Worm (Caenorhabditis elegans) whole organism, L2 larva: Measurements from ENCODE around the gene ZK1307.2.

ENCODE experiments used
- C34F6.9 ChIP-seq: fragments of 150-350 bp; optimal IDR thresholded peaks from 2 replicates; lab custom pipeline; 2014; ENCODE audit warnings: missing biosample characterization, missing genetic modification characterization
- F13H6.1 ChIP-seq: sonication (generic microtip); optimal IDR thresholded peaks from 2 replicates; lab custom pipeline; 2016; ENCODE audit warnings: missing genetic modification characterization, missing compliant biosample characterization
- R02D3.7 ChIP-seq: fragments of 150-350 bp; optimal IDR thresholded peaks from 2 replicates; lab custom pipeline; 2014; ENCODE audit warnings: missing biosample characterization, missing genetic modification characterization
- Y55F3AM.14 ChIP-seq: fragments of 200-800 bp; sonication (Bioruptor generic); optimal IDR thresholded peaks from 2 replicates; lab custom pipeline; 2018; ENCODE audit warnings: mild to moderate bottlenecking, missing genetic modification characterization, missing compliant biosample characterization
- alr-1 ChIP-seq: fragments of 150-350 bp; optimal IDR thresholded peaks from 2 replicates; lab custom pipeline; 2014; ENCODE audit warnings: missing biosample characterization, missing genetic modification characterization
- aly-2 ChIP-seq: fragments of 150-350 bp; optimal IDR thresholded peaks from 2 replicates; lab custom pipeline; 2014; ENCODE audit warnings: missing biosample characterization, missing genetic modification characterization
- ama-1 ChIP-seq: fragments of 150-350 bp; optimal IDR thresholded peaks from 2 replicates; lab custom pipeline; 2018; ENCODE audit warnings: inconsistent platforms
- blmp-1 ChIP-seq: sonication (generic microtip); optimal IDR thresholded peaks from 2 replicates; lab custom pipeline; 2017; ENCODE audit warnings: missing genetic modification characterization, mild to moderate bottlenecking, missing compliant biosample characterization, antibody characterized with exemption, moderate library complexity; ENCODE audit not compliant: insufficient read depth
- ceh-16 ChIP-seq: fragments of 150-350 bp; optimal IDR thresholded peaks from 2 replicates; lab custom pipeline; 2014; ENCODE audit warnings: missing biosample characterization, missing genetic modification characterization
- crh-2 ChIP-seq: sonication (generic microtip); optimal IDR thresholded peaks from 2 replicates; lab custom pipeline; 2017; ENCODE audit warnings: missing biosample characterization, missing genetic modification characterization
- egl-27 ChIP-seq: sonication (generic microtip); optimal IDR thresholded peaks from 3 replicates; lab custom pipeline; 2017; ENCODE audit warnings: missing biosample characterization, missing genetic modification reagents, missing genetic modification characterization
- elt-1 ChIP-seq: fragments of 150-350 bp; optimal IDR thresholded peaks from 2 replicates; lab custom pipeline; 2014; ENCODE audit warnings: missing biosample characterization, missing genetic modification characterization
- fos-1 ChIP-seq: fragments of 150-350 bp; optimal IDR thresholded peaks from 2 replicates; lab custom pipeline; 2014; ENCODE audit warnings: missing biosample characterization, missing genetic modification characterization
- gmeb-1 ChIP-seq: fragments of 150-350 bp; optimal IDR thresholded peaks from 2 replicates; lab custom pipeline; 2014; ENCODE audit warnings: missing biosample characterization, missing genetic modification characterization
- lin-11 ChIP-seq: fragments of 150-350 bp; sonication (generic microtip); optimal IDR thresholded peaks from 2 replicates; lab custom pipeline; 2014; ENCODE audit warnings: missing biosample characterization, missing genetic modification characterization, inconsistent platforms, mixed read lengths
- lin-13 ChIP-seq: fragments of 150-350 bp; optimal IDR thresholded peaks from 2 replicates; lab custom pipeline; 2014; ENCODE audit warnings: missing biosample characterization, missing genetic modification reagents, missing genetic modification characterization
- lin-39 ChIP-seq: fragments of 150-350 bp; optimal IDR thresholded peaks from 2 replicates; lab custom pipeline; 2014; ENCODE audit warnings: missing biosample characterization, missing genetic modification reagents, missing genetic modification characterization
- lsy-2 ChIP-seq, 2 experiments: fragments of 150-350 bp in 1 of 2; sonication (generic microtip) in 1 of 2; optimal IDR thresholded peaks; 2 replicates each; lab custom pipeline; 2014 to 2017; ENCODE audit warnings: missing biosample characterization in 2 of 2, missing genetic modification characterization in 2 of 2
- mab-5 ChIP-seq: fragments of 150-350 bp; optimal IDR thresholded peaks from 2 replicates; lab custom pipeline; 2014; ENCODE audit warnings: missing biosample characterization, missing genetic modification characterization
- mbf-1 ChIP-seq: sonication (generic microtip); optimal IDR thresholded peaks from 2 replicates; lab custom pipeline; 2017; ENCODE audit warnings: missing biosample characterization, missing genetic modification characterization
- mdl-1 ChIP-seq, 2 experiments: fragments of 150-350 bp in 1 of 2; sonication (generic microtip) in 1 of 2; optimal IDR thresholded peaks; 2 replicates each; lab custom pipeline; 2017; ENCODE audit warnings: missing biosample characterization in 2 of 2, missing genetic modification characterization in 2 of 2
- nhr-10 ChIP-seq: sonication (generic microtip); optimal IDR thresholded peaks from 2 replicates; lab custom pipeline; 2017; ENCODE audit warnings: missing biosample characterization, missing genetic modification characterization
- nhr-11 ChIP-seq: fragments of 150-350 bp; optimal IDR thresholded peaks from 2 replicates; lab custom pipeline; 2014; ENCODE audit warnings: missing biosample characterization, missing genetic modification characterization
- nhr-12 ChIP-seq: fragments of 150-350 bp; optimal IDR thresholded peaks from 2 replicates; lab custom pipeline; 2014; ENCODE audit warnings: missing biosample characterization, missing genetic modification characterization
- nhr-129 ChIP-seq: fragments of 150-350 bp; optimal IDR thresholded peaks from 2 replicates; lab custom pipeline; 2014; ENCODE audit warnings: missing biosample characterization, missing genetic modification characterization
- nhr-25 ChIP-seq: fragments of 150-350 bp; sonication (generic microtip); optimal IDR thresholded peaks from 3 replicates; lab custom pipeline; 2014; ENCODE audit warnings: missing biosample characterization, missing genetic modification characterization
- nhr-77 ChIP-seq: fragments of 150-350 bp; optimal IDR thresholded peaks from 2 replicates; lab custom pipeline; 2014; ENCODE audit warnings: missing biosample characterization, missing genetic modification characterization
- peb-1 ChIP-seq: fragments of 150-350 bp; optimal IDR thresholded peaks from 2 replicates; lab custom pipeline; 2014; ENCODE audit warnings: missing biosample characterization, missing genetic modification characterization
- sem-4 ChIP-seq: fragments of 150-350 bp; optimal IDR thresholded peaks from 2 replicates; lab custom pipeline; 2014; ENCODE audit warnings: missing biosample characterization, missing genetic modification reagents, missing genetic modification characterization
- skn-1 ChIP-seq: sonication (generic microtip); optimal IDR thresholded peaks from 2 replicates; lab custom pipeline; 2017; ENCODE audit warnings: missing biosample characterization, missing genetic modification characterization
- sma-3 ChIP-seq: sonication (generic microtip); optimal IDR thresholded peaks from 2 replicates; lab custom pipeline; 2016; ENCODE audit warnings: missing genetic modification reagents, missing genetic modification characterization, missing compliant biosample characterization
- sma-9 ChIP-seq, 2 experiments: fragments of 150-350 bp in 1 of 2; sonication (generic microtip) in 1 of 2; optimal IDR thresholded peaks; 2 replicates each; lab custom pipeline; 2014 to 2016; ENCODE audit warnings: missing genetic modification characterization in 2 of 2, mild to moderate bottlenecking in 1 of 2, missing biosample characterization in 1 of 2, missing compliant biosample characterization in 1 of 2, missing genetic modification reagents in 1 of 2, moderate library complexity in 1 of 2
- unc-39 ChIP-seq: fragments of 150-350 bp; optimal IDR thresholded peaks from 2 replicates; lab custom pipeline; 2014; ENCODE audit warnings: missing biosample characterization, missing genetic modification characterization
- unc-55 ChIP-seq: fragments of 150-350 bp; sonication (generic microtip); optimal IDR thresholded peaks from 3 replicates; lab custom pipeline; 2014; ENCODE audit warnings: missing biosample characterization, missing genetic modification reagents, missing genetic modification characterization
- unc-62 ChIP-seq: fragments of 150-350 bp; optimal IDR thresholded peaks from 2 replicates; lab custom pipeline; 2014; ENCODE audit warnings: missing biosample characterization, missing genetic modification reagents, missing genetic modification characterization
- zag-1 ChIP-seq: fragments of 150-350 bp; optimal IDR thresholded peaks from 2 replicates; lab custom pipeline; 2014; ENCODE audit warnings: missing biosample characterization, missing genetic modification characterization
- ztf-4 ChIP-seq: fragments of 150-350 bp; optimal IDR thresholded peaks from 2 replicates; lab custom pipeline; 2014; ENCODE audit warnings: missing biosample characterization, missing genetic modification characterization

Gene ZK1307.2

ce11 chrII:9653679-9654078 is at the start of gene ZK1307.2:
Gene ZK1307.2 (minus strand): TSS chrII:9653952.
- TF ChIP-seq zag-1 (tag; lab: Kevin White, UChicago): no peak
- TF ChIP-seq R02D3.7 (tag; lab: Kevin White, UChicago): no peak
- peak; percentile 32 for TF ChIP-seq nhr-25 (tag; lab: Kevin White, UChicago)
- no peak for TF ChIP-seq lin-13 (GFP tag; lab: Kevin White, UChicago)
- TF ChIP-seq ceh-16 (tag; lab: Kevin White, UChicago): no peak
- TF ChIP-seq mab-5 (tag; lab: Kevin White, UChicago): no peak
- TF ChIP-seq nhr-10 (tag; lab: Kevin White, UChicago): no peak

ce11 chrII:9700363-9700762 is 46.6 kb upstream of the ZK1307.2 start, which contains the start of the genes Y53C12A.8 and Y53C12A.7:
Gene Y53C12A.8 (minus strand): TSS chrII:9700463.
Gene Y53C12A.7 (plus strand): TSS chrII:9700543.
- no peak for TF ChIP-seq F13H6.1 (tag; lab: Kevin White, UChicago)
- TF ChIP-seq blmp-1 (tag; lab: Kevin White, UChicago): no peak
- no peak for TF ChIP-seq ama-1
- no peak for TF ChIP-seq sma-9 (GFP tag; optimal IDR thresholded peaks at IDR 0.05; lab: Kevin White, UChicago)
- TF ChIP-seq sma-9 (tag; optimal IDR thresholded peaks at IDR 0.05; lab: Kevin White, UChicago): no peak
- no peak for TF ChIP-seq skn-1 (tag; lab: Kevin White, UChicago)
- TF ChIP-seq Y55F3AM.14: no peak
- TF ChIP-seq ztf-4 (tag; lab: Kevin White, UChicago): no peak
- TF ChIP-seq nhr-25 (tag; lab: Kevin White, UChicago): no peak
- no peak for TF ChIP-seq unc-55 (GFP tag; lab: Kevin White, UChicago)
- no peak for TF ChIP-seq mbf-1 (tag; lab: Kevin White, UChicago)
- TF ChIP-seq C34F6.9: no peak
- TF ChIP-seq sma-3 (GFP tag; lab: Kevin White, UChicago): no peak
- TF ChIP-seq nhr-10 (tag; lab: Kevin White, UChicago): no peak
- no peak for TF ChIP-seq gmeb-1 (tag; lab: Kevin White, UChicago)
- no peak for TF ChIP-seq zag-1 (tag; lab: Kevin White, UChicago)

ce11 chrII:9695942-9696341 is 42.2 kb upstream of the ZK1307.2 start:
- TF ChIP-seq lin-39 (no peak), lsy-2 (tag; optimal IDR thresholded peaks at IDR 0.05; lab: Kevin White, UChicago) (peak in 1 of 2 experiments; percentile 30), zag-1 (tag; lab: Kevin White, UChicago) (peak; percentile 7), sma-9 (GFP tag; optimal IDR thresholded peaks at IDR 0.05; lab: Kevin White, UChicago) (peak; percentile 15), sma-9 (tag; optimal IDR thresholded peaks at IDR 0.05; lab: Kevin White, UChicago) (no peak), nhr-77 (tag; lab: Kevin White, UChicago) (no peak)

- TF ChIP-seq aly-2 (tag; lab: Kevin White, UChicago): no peak
- no peak for TF ChIP-seq lin-13 (GFP tag; lab: Kevin White, UChicago)
- no peak for TF ChIP-seq mbf-1 (tag; lab: Kevin White, UChicago)
- TF ChIP-seq fos-1 (tag; lab: Kevin White, UChicago): no peak
These were observed 38.1 kb upstream of the ZK1307.2 start, which contains the start of gene nlp-11 for ce11 chrII:9691839-9692238. Gene nlp-11 (minus strand): TSS chrII:9691939.

- peak in 1 of 2 experiments; percentile 10 for TF ChIP-seq lsy-2 (tag; optimal IDR thresholded peaks at IDR 0.05; lab: Kevin White, UChicago)
- peak; percentile 9 for TF ChIP-seq sma-9 (GFP tag; optimal IDR thresholded peaks at IDR 0.05; lab: Kevin White, UChicago)
- TF ChIP-seq sma-9 (tag; optimal IDR thresholded peaks at IDR 0.05; lab: Kevin White, UChicago): no peak
- peak; percentile 21 for TF ChIP-seq C34F6.9
- peak; percentile 48 for TF ChIP-seq crh-2 (tag; lab: Kevin White, UChicago)
- no peak for TF ChIP-seq unc-55 (GFP tag; lab: Kevin White, UChicago)
- peak; percentile 33 for TF ChIP-seq egl-27 (tag; lab: Kevin White, UChicago)
- no peak for TF ChIP-seq nhr-11 (tag; lab: Kevin White, UChicago)
- no peak for TF ChIP-seq ama-1
These were observed 36.4 kb upstream of the ZK1307.2 start for ce11 chrII:9690067-9690632.

- TF ChIP-seq lin-11 (tag; lab: Kevin White, UChicago): no peak
- TF ChIP-seq unc-39: no peak
- no peak for TF ChIP-seq elt-1 (tag; lab: Kevin White, UChicago)
- no peak for TF ChIP-seq peb-1 (tag; lab: Kevin White, UChicago)
- TF ChIP-seq nhr-129 (tag; lab: Kevin White, UChicago): peak; percentile 34
- peak; percentile 19 for TF ChIP-seq C34F6.9
- no peak for TF ChIP-seq lin-39
- TF ChIP-seq ceh-16 (tag; lab: Kevin White, UChicago): no peak
- TF ChIP-seq skn-1 (tag; lab: Kevin White, UChicago): no peak
- TF ChIP-seq sma-3 (GFP tag; lab: Kevin White, UChicago): no peak
- no peak for TF ChIP-seq mab-5 (tag; lab: Kevin White, UChicago)
- TF ChIP-seq crh-2 (tag; lab: Kevin White, UChicago): peak; percentile 8
- no peak for TF ChIP-seq unc-62 (GFP tag; lab: Kevin White, UChicago)
- TF ChIP-seq F13H6.1 (tag; lab: Kevin White, UChicago): no peak
- no peak for TF ChIP-seq mdl-1 (tag; optimal IDR thresholded peaks at IDR 0.05; lab: Kevin White, UChicago)
- peak in 1 of 2 experiments; percentile 46 for TF ChIP-seq lsy-2 (tag; optimal IDR thresholded peaks at IDR 0.05; lab: Kevin White, UChicago)
- no peak for TF ChIP-seq alr-1 (tag; lab: Kevin White, UChicago)
- TF ChIP-seq sem-4 (tag; lab: Kevin White, UChicago): no peak
- no peak for TF ChIP-seq aly-2 (tag; lab: Kevin White, UChicago)
- peak; percentile 25 for TF ChIP-seq unc-55 (GFP tag; lab: Kevin White, UChicago)
- TF ChIP-seq nhr-12 (tag; lab: Kevin White, UChicago): no peak
- TF ChIP-seq gmeb-1 (tag; lab: Kevin White, UChicago): peak; percentile 28
- no peak for TF ChIP-seq egl-27 (tag; lab: Kevin White, UChicago)
These were observed 33.0 kb upstream of the ZK1307.2 start, which contains the start of gene ZK1320.9 for ce11 chrII:9686663-9687193. Gene ZK1320.9 (minus strand): TSS chrII:9686713.
